Fruit fly (Drosophila melanogaster) whole organism, embryonic: ENCODE measurements around the gene HipHop.

Source experiments
- Ada2b ChIP-seq: fragments of 200-800 bp; sonication (Bioruptor generic); IDR thresholded peaks from 2 replicates; pipeline ENCODE4 v1.3.6; 2022; ENCODE audit warnings: missing biosample characterization, missing genetic modification characterization
- Aef1 ChIP-seq: fragments of 200-800 bp; sonication (Bioruptor generic); IDR thresholded peaks from 3 replicates; pipeline ENCODE4 v1.3.6; 2022; ENCODE audit warnings: missing biosample characterization, missing genetic modification characterization
- CG10209 ChIP-seq: fragments of 200-800 bp; sonication (Bioruptor generic); optimal IDR thresholded peaks from 3 replicates; lab custom pipeline; 2017; ENCODE audit warnings: missing biosample characterization, mild to moderate bottlenecking, missing genetic modification characterization, missing genetic modification reagents
- CG10366 ChIP-seq: fragments of 200-800 bp; sonication (Bioruptor generic); IDR thresholded peaks from 2 replicates; pipeline ENCODE4 v1.3.6; 2022; ENCODE audit warnings: missing biosample characterization, missing genetic modification characterization
- CG10979 ChIP-seq: fragments of 200-800 bp; sonication (Bioruptor generic); optimal IDR thresholded peaks from 2 replicates; lab custom pipeline; 2018; ENCODE audit warnings: missing biosample characterization, mild to moderate bottlenecking, missing genetic modification characterization, moderate library complexity
- CG11085 ChIP-seq: fragments of 200-800 bp; sonication (Bioruptor generic); IDR thresholded peaks from 2 replicates; pipeline ENCODE4 v1.3.6; 2022; ENCODE audit warnings: missing biosample characterization, missing genetic modification characterization
- CG11247 ChIP-seq: fragments of 200-800 bp; sonication (Bioruptor generic); IDR thresholded peaks from 2 replicates; pipeline ENCODE4 v1.3.6; 2022; ENCODE audit warnings: missing biosample characterization, missing genetic modification characterization
- CG11695 ChIP-seq: fragments of 200-800 bp; sonication (Bioruptor generic); IDR thresholded peaks from 3 replicates; pipeline ENCODE4 v1.3.6; 2022; ENCODE audit warnings: missing biosample characterization, missing genetic modification characterization
- CG12219 ChIP-seq: fragments of 200-800 bp; sonication (Bioruptor generic); optimal IDR thresholded peaks from 3 replicates; lab custom pipeline; 2018; ENCODE audit warnings: missing biosample characterization, mild to moderate bottlenecking, missing genetic modification characterization
- CG12391 ChIP-seq: fragments of 200-800 bp; sonication (Bioruptor generic); optimal IDR thresholded peaks from 3 replicates; lab custom pipeline; 2018; ENCODE audit warnings: missing biosample characterization, mild to moderate bottlenecking, missing genetic modification characterization, moderate library complexity
- CG12744 ChIP-seq: fragments of 200-800 bp; sonication (Bioruptor generic); optimal IDR thresholded peaks from 2 replicates; lab custom pipeline; 2016; ENCODE audit warnings: missing biosample characterization, missing genetic modification characterization
- CG13424 ChIP-seq: fragments of 200-800 bp; sonication (Bioruptor generic); optimal IDR thresholded peaks from 2 replicates; lab custom pipeline; 2019; ENCODE audit warnings: missing biosample characterization, mild to moderate bottlenecking, missing genetic modification characterization, moderate library complexity
- CG14050 ChIP-seq: fragments of 200-800 bp; sonication (Bioruptor generic); IDR thresholded peaks from 3 replicates; pipeline ENCODE4 v1.3.6; 2022; ENCODE audit warnings: missing biosample characterization, missing genetic modification characterization
- CG14965 ChIP-seq: fragments of 200-800 bp; sonication (Bioruptor generic); optimal IDR thresholded peaks from 2 replicates; lab custom pipeline; 2016; ENCODE audit warnings: missing biosample characterization, missing genetic modification characterization, borderline replicate concordance
- CG1603 ChIP-seq: fragments of 200-800 bp; sonication (Bioruptor generic); optimal IDR thresholded peaks from 2 replicates; lab custom pipeline; 2019; ENCODE audit warnings: missing biosample characterization, mild to moderate bottlenecking, missing genetic modification characterization, moderate library complexity
- CG18619 ChIP-seq: fragments of 200-800 bp; sonication (Bioruptor generic); optimal IDR thresholded peaks from 3 replicates; lab custom pipeline; 2017; ENCODE audit warnings: missing biosample characterization, mild to moderate bottlenecking, missing genetic modification characterization
- CG31224 ChIP-seq: fragments of 200-800 bp; sonication (Bioruptor generic); IDR thresholded peaks from 2 replicates; pipeline ENCODE4 v1.3.6; 2022; ENCODE audit warnings: missing biosample characterization, missing genetic modification characterization
- CG31441 ChIP-seq: fragments of 200-800 bp; sonication (Bioruptor generic); IDR thresholded peaks from 2 replicates; pipeline ENCODE4 v1.3.6; 2022; ENCODE audit warnings: missing biosample characterization, missing genetic modification characterization
- CG3847 ChIP-seq: fragments of 200-800 bp; sonication (Bioruptor generic); IDR thresholded peaks from 2 replicates; pipeline ENCODE4 v1.3.6; 2022; ENCODE audit warnings: missing biosample characterization, missing genetic modification characterization
- CG4424 ChIP-seq: fragments of 200-800 bp; sonication (Bioruptor generic); optimal IDR thresholded peaks from 3 replicates; lab custom pipeline; 2016; ENCODE audit warnings: missing biosample characterization, missing genetic modification characterization
- CG4707 ChIP-seq: fragments of 200-800 bp; sonication (Bioruptor generic); optimal IDR thresholded peaks from 2 replicates; lab custom pipeline; 2018; ENCODE audit warnings: missing biosample characterization, mild to moderate bottlenecking, missing genetic modification characterization, moderate library complexity
- CG4854 ChIP-seq: fragments of 200-800 bp; sonication (Bioruptor generic); optimal IDR thresholded peaks from 2 replicates; lab custom pipeline; 2016; ENCODE audit warnings: missing biosample characterization, missing genetic modification characterization, inconsistent platforms
- CG6689 ChIP-seq: fragments of 200-800 bp; sonication (Bioruptor generic); IDR thresholded peaks from 2 replicates; pipeline ENCODE4 v1.3.6; 2022; ENCODE audit warnings: missing biosample characterization, missing genetic modification characterization
- CG8944 ChIP-seq: fragments of 200-800 bp; sonication (Bioruptor generic); optimal IDR thresholded peaks from 3 replicates; lab custom pipeline; 2016; ENCODE audit warnings: missing biosample characterization, missing genetic modification characterization
- Dip3 ChIP-seq: fragments of 200-800 bp; sonication (Bioruptor generic); optimal IDR thresholded peaks from 3 replicates; lab custom pipeline; 2016; ENCODE audit warnings: missing biosample characterization, missing genetic modification characterization
- Gug ChIP-seq: fragments of 200-800 bp; sonication (Bioruptor generic); IDR thresholded peaks from 4 replicates; pipeline ENCODE4 v1.3.6; 2022; ENCODE audit warnings: missing biosample characterization, missing genetic modification characterization
- H2.0 ChIP-seq: fragments of 200-800 bp; sonication (Bioruptor generic); IDR thresholded peaks from 2 replicates; pipeline ENCODE4 v1.3.6; 2022; ENCODE audit warnings: missing biosample characterization, missing genetic modification characterization
- HLH3B ChIP-seq: fragments of 200-800 bp; sonication (Bioruptor generic); IDR thresholded peaks from 2 replicates; pipeline ENCODE4 v1.3.6; 2022; ENCODE audit warnings: missing biosample characterization, missing genetic modification characterization
- HmgZ ChIP-seq: fragments of 200-800 bp; sonication (Bioruptor generic); optimal IDR thresholded peaks from 2 replicates; lab custom pipeline; 2018; ENCODE audit warnings: missing biosample characterization, mild to moderate bottlenecking, missing genetic modification characterization
- Nf-YC ChIP-seq: fragments of 200-800 bp; optimal IDR thresholded peaks from 3 replicates; lab custom pipeline; 2019; ENCODE audit warnings: missing biosample characterization, mild to moderate bottlenecking, missing genetic modification characterization, moderate library complexity
- NfI ChIP-seq: fragments of 200-800 bp; sonication (Bioruptor generic); optimal IDR thresholded peaks from 3 replicates; lab custom pipeline; 2018; ENCODE audit warnings: missing biosample characterization, mild to moderate bottlenecking, missing genetic modification characterization, moderate library complexity
- Pdp1 ChIP-seq, 2 experiments: fragments of 200-800 bp; sonication (Bioruptor generic); optimal IDR thresholded peaks; 3 replicates each; lab custom pipeline; 2016; ENCODE audit warnings: missing biosample characterization in 2 of 2, missing genetic modification characterization in 2 of 2, mild to moderate bottlenecking in 1 of 2, moderate library complexity in 1 of 2
- Ptx1 ChIP-seq: fragments of 200-800 bp; sonication (Bioruptor generic); IDR thresholded peaks from 2 replicates; pipeline ENCODE4 v1.3.6; 2022; ENCODE audit warnings: missing biosample characterization, missing genetic modification characterization
- Sox100B ChIP-seq: fragments of 200-800 bp; sonication (Bioruptor generic); optimal IDR thresholded peaks from 3 replicates; lab custom pipeline; 2018; ENCODE audit warnings: missing biosample characterization, mild to moderate bottlenecking, missing genetic modification characterization
- bbx ChIP-seq: fragments of 200-800 bp; sonication (Bioruptor generic); IDR thresholded peaks from 2 replicates; pipeline ENCODE4 v1.3.6; 2022; ENCODE audit warnings: missing biosample characterization, missing genetic modification characterization; ENCODE audit not compliant: partially characterized antibody
- bsh ChIP-seq, 2 experiments: fragments of 200-800 bp; sonication (Bioruptor generic); optimal IDR thresholded peaks; 2 replicates each; lab custom pipeline; 2017 to 2018; ENCODE audit warnings: mild to moderate bottlenecking in 2 of 2, missing biosample characterization in 2 of 2, missing genetic modification characterization in 2 of 2, moderate library complexity in 1 of 2
- cato ChIP-seq: fragments of 200-800 bp; sonication (Bioruptor generic); optimal IDR thresholded peaks from 2 replicates; lab custom pipeline; 2016; ENCODE audit warnings: missing biosample characterization, missing genetic modification characterization, borderline replicate concordance
- cg ChIP-seq: fragments of 200-800 bp; sonication (Bioruptor generic); optimal IDR thresholded peaks from 3 replicates; lab custom pipeline; 2019; ENCODE audit warnings: missing biosample characterization, mild to moderate bottlenecking, missing genetic modification characterization, moderate library complexity
- dpn ChIP-seq, 2 experiments: fragments of 200-800 bp; sonication (Bioruptor generic); optimal IDR thresholded peaks; 3 replicates each; lab custom pipeline; 2016; ENCODE audit warnings: missing biosample characterization in 2 of 2, missing genetic modification characterization in 2 of 2
- ftz-f1 ChIP-seq: fragments of 200-800 bp; sonication (Bioruptor generic); optimal IDR thresholded peaks from 2 replicates; lab custom pipeline; 2016; ENCODE audit warnings: missing biosample characterization, missing genetic modification characterization
- fu2 ChIP-seq: fragments of 200-800 bp; sonication (Bioruptor generic); optimal IDR thresholded peaks from 2 replicates; lab custom pipeline; 2016; ENCODE audit warnings: missing biosample characterization, missing genetic modification characterization
- hth ChIP-seq: fragments of >200 bp; optimal IDR thresholded peaks from 2 replicates; lab custom pipeline; 2017; ENCODE audit warnings: inconsistent platforms
- ind ChIP-seq: fragments of 200-800 bp; sonication (Bioruptor generic); optimal IDR thresholded peaks from 3 replicates; lab custom pipeline; 2016; ENCODE audit warnings: missing biosample characterization, missing genetic modification characterization
- lilli ChIP-seq: fragments of 200-800 bp; sonication (Bioruptor generic); optimal IDR thresholded peaks from 3 replicates; lab custom pipeline; 2016; ENCODE audit warnings: missing biosample characterization, missing genetic modification characterization
- scrt ChIP-seq: fragments of 200-800 bp; sonication (Bioruptor generic); optimal IDR thresholded peaks from 2 replicates; lab custom pipeline; 2018; ENCODE audit warnings: missing biosample characterization, mild to moderate bottlenecking, missing genetic modification characterization, moderate library complexity
- tll ChIP-seq, 2 experiments: fragments of 200-800 bp in 1 of 2; fragments of >200 bp in 1 of 2; sonication (Bioruptor generic) in 1 of 2; optimal IDR thresholded peaks; 2 replicates each; lab custom pipeline; 2017 to 2019; ENCODE audit warnings: missing biosample characterization in 2 of 2, missing genetic modification characterization in 2 of 2, mild to moderate bottlenecking in 1 of 2, moderate library complexity in 1 of 2
- unc-4 ChIP-seq: fragments of 200-800 bp; sonication (Bioruptor generic); IDR thresholded peaks from 2 replicates; pipeline ENCODE4 v1.3.6; 2022; ENCODE audit warnings: missing biosample characterization, missing genetic modification characterization; ENCODE audit not compliant: partially characterized antibody
- vvl ChIP-seq: fragments of 200-800 bp; sonication (Bioruptor generic); IDR thresholded peaks from 2 replicates; pipeline ENCODE4 v1.3.6; 2022; ENCODE audit warnings: missing biosample characterization, missing genetic modification characterization

HipHop gene

DNA sequence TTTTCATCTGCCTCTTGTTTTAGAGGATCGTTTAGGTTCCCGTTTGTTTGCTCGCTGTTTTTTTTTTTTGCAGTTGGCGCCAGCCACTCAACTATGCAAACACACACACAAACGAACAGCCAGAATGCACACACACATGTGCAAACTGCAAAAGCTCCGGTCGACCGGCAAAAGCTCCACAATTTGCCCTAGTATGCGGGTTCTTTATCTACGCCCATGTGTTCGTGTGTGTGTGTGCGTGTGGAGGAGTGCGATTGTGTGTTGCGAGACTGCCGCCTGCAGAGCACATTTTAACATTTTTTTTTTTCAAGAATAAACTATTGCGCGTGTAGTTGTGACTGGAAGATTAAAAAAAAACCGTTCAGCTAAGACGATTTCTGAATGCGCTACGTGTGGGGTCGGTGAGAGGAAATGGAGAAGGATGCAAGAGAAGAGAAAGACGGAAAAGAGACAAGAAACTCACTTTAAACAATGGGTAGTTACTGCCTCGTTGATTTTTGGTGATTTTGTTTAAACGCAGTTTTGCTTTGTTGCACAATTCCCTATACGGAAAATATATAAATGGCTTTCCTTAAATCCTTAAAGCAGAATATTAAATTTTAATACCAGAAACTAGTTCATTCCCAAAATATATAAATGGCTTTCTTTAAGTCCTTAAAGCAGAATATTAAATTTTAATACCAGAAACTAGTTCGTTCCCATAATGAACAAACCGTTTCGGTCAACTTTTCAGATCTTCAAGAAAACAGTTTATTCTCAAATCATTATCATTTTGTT, 29.6 kb upstream of the HipHop start (continued):
- TF ChIP-seq CG10366 (GFP tag; lab: Robert Waterston, UW) (peak; percentile 39; the same call in 1 of the 2 replicates), Sox100B (GFP tag; lab: Kevin White, UChicago) (no peak), CG6689 (GFP tag; lab: Robert Waterston, UW) (no peak), Aef1 (GFP tag; lab: Robert Waterston, UW) (peak; percentile 43; the same call in 2 of the 3 replicates), HLH3B (GFP tag; lab: Robert Waterston, UW) (0 out of 2 replicates have a peak, but pooled peaks have one; percentile 7), CG14965 (GFP tag; lab: Kevin White, UChicago) (no peak), bsh (GFP tag; optimal IDR thresholded peaks at IDR 0.05; lab: Kevin White, UChicago) (peak in 1 of 2 experiments; percentile 8), Ptx1 (GFP tag; lab: Robert Waterston, UW) (peak; percentile 70), dpn (GFP tag; optimal IDR thresholded peaks at IDR 0.05; lab: Kevin White, UChicago) (peak; percentile 7 to 41), CG12391 (tag; lab: Kevin White, UChicago) (peak; percentile 41), cg (peak; percentile 90), Ada2b (GFP tag; lab: Robert Waterston, UW) (peak; percentile 41), CG10979 (tag; lab: Kevin White, UChicago) (no peak), Pdp1 (GFP tag; optimal IDR thresholded peaks at IDR 0.05; lab: Kevin White, UChicago) (peak; percentile 1 to 41), Gug (GFP tag; lab: Robert Waterston, UW) (peak; percentile 33; the same call in 1 of the 4 replicates), CG12219 (GFP tag; lab: Kevin White, UChicago) (no peak), HmgZ (tag; lab: Kevin White, UChicago) (no peak), CG3847 (GFP tag; lab: Robert Waterston, UW) (peak; percentile 26; the same call in 1 of the 2 replicates), CG14050 (GFP tag; lab: Robert Waterston, UW) (0 out of 3 replicates have a peak, but pooled peaks have one; percentile 43), CG12744 (GFP tag; lab: Kevin White, UChicago) (no peak), CG11085 (no peak), NfI (peak; percentile 5), CG10209 (peak; percentile 45), fu2 (GFP tag; lab: Kevin White, UChicago) (peak; percentile 18), tll (GFP tag; optimal IDR thresholded peaks at IDR 0.05; lab: Kevin White, UChicago) (no peak), CG18619 (GFP tag; lab: Kevin White, UChicago) (peak; percentile 41), lilli (GFP tag; lab: Kevin White, UChicago) (peak; percentile 31), ind (GFP tag; lab: Kevin White, UChicago) (peak; percentile 50), vvl (GFP tag; lab: Robert Waterston, UW) (peak; percentile 26; the same call in 1 of the 2 replicates), CG4854 (GFP tag; lab: Kevin White, UChicago) (peak; percentile 17), unc-4 (GFP tag; lab: Robert Waterston, UW) (no peak), CG1603 (tag; lab: Kevin White, UChicago) (no peak), Dip3 (peak; percentile 19), hth (lab: Kevin White, UChicago) (no peak), ftz-f1 (GFP tag; lab: Kevin White, UChicago) (peak; percentile 87), Nf-YC (tag; lab: Kevin White, UChicago) (peak; percentile 21), CG11695 (GFP tag; lab: Robert Waterston, UW) (peak; percentile 63; the same call in 1 of the 3 replicates), CG31441 (GFP tag; lab: Robert Waterston, UW) (peak; percentile 51; the same call in 1 of the 2 replicates), bbx (GFP tag; lab: Robert Waterston, UW) (peak; percentile 46; the same call in 1 of the 2 replicates), CG4707 (no peak), scrt (GFP tag; lab: Kevin White, UChicago) (no peak), CG11247 (GFP tag; lab: Robert Waterston, UW) (no peak; the same call in 1 of the 2 replicates), cato (no peak), H2.0 (GFP tag; lab: Robert Waterston, UW) (0 out of 2 replicates have a peak, but pooled peaks have one; percentile 4), CG13424 (tag; lab: Kevin White, UChicago) (peak; percentile 29), CG4424 (GFP tag; lab: Kevin White, UChicago) (peak; percentile 4), CG8944 (GFP tag; lab: Kevin White, UChicago) (peak; percentile 22), CG31224 (GFP tag; lab: Robert Waterston, UW) (peak; percentile 6; the same call in 1 of the 2 replicates)
